Fruit fly (Drosophila melanogaster) whole organism, adult: ENCODE measurements around the gene slow.

ENCODE experiments used
- CG14711 ChIP-seq: fragments of 200-800 bp; sonication (Bioruptor generic); optimal IDR thresholded peaks from 2 replicates; lab custom pipeline; 2018; ENCODE audit warnings: missing biosample characterization, mild to moderate bottlenecking, missing genetic modification characterization, moderate library complexity
- CG33017 ChIP-seq: fragments of 200-800 bp; sonication (Bioruptor generic); optimal IDR thresholded peaks from 2 replicates; lab custom pipeline; 2018; ENCODE audit warnings: missing biosample characterization, mild to moderate bottlenecking, missing genetic modification characterization, moderate library complexity
- CG5204 ChIP-seq: fragments of 200-800 bp; sonication (Bioruptor generic); optimal IDR thresholded peaks from 2 replicates; lab custom pipeline; 2016; ENCODE audit warnings: missing biosample characterization, missing genetic modification characterization
- CG7045 ChIP-seq: fragments of 200-800 bp; sonication (Bioruptor generic); optimal IDR thresholded peaks from 2 replicates; lab custom pipeline; 2017; ENCODE audit warnings: missing biosample characterization, mild to moderate bottlenecking, missing genetic modification characterization
- CG7101 ChIP-seq: fragments of 200-800 bp; sonication (Bioruptor generic); optimal IDR thresholded peaks from 2 replicates; lab custom pipeline; 2018; ENCODE audit warnings: missing biosample characterization, mild to moderate bottlenecking, missing genetic modification characterization, moderate library complexity
- Crg-1 ChIP-seq: fragments of 200-800 bp; sonication (Bioruptor generic); optimal IDR thresholded peaks from 2 replicates; lab custom pipeline; 2016; ENCODE audit warnings: missing biosample characterization, missing genetic modification characterization
- Hr96 ChIP-seq: fragments of 200-800 bp; sonication (Bioruptor generic); optimal IDR thresholded peaks from 2 replicates; lab custom pipeline; 2016; ENCODE audit warnings: missing biosample characterization, missing genetic modification characterization
- Mnt ChIP-seq: fragments of 200-800 bp; sonication (Bioruptor generic); optimal IDR thresholded peaks from 2 replicates; lab custom pipeline; 2016; ENCODE audit warnings: missing biosample characterization, mild to moderate bottlenecking, missing genetic modification characterization
- ovo ChIP-seq: fragments of 200-800 bp; sonication (Bioruptor generic); optimal IDR thresholded peaks from 2 replicates; lab custom pipeline; 2016; ENCODE audit warnings: missing biosample characterization, missing genetic modification characterization
- toe ChIP-seq: fragments of 200-800 bp; sonication (Bioruptor generic); optimal IDR thresholded peaks from 2 replicates; lab custom pipeline; 2016; ENCODE audit warnings: missing biosample characterization, missing genetic modification characterization

- TF ChIP-seq CG33017 (tag; lab: Kevin White, UChicago) = no peak
- TF ChIP-seq Crg-1 (GFP tag; lab: Kevin White, UChicago) = no peak
- no peak for TF ChIP-seq CG7045
- no peak for TF ChIP-seq Hr96 (GFP tag; lab: Kevin White, UChicago)
- TF ChIP-seq Mnt (GFP tag; lab: Kevin White, UChicago) = no peak
- TF ChIP-seq CG14711 = no peak
- no peak for TF ChIP-seq toe (GFP tag; lab: Kevin White, UChicago)
- no peak for TF ChIP-seq CG7101 (tag; lab: Kevin White, UChicago)
- TF ChIP-seq ovo (GFP tag; lab: Kevin White, UChicago) = no peak
- TF ChIP-seq CG5204 (GFP tag; lab: Kevin White, UChicago) = no peak
Measured at dm6 chr3L:4363484-4363883, 20.8 kb upstream of the slow start.
